Fruit fly (Drosophila melanogaster): ENCODE measurements around the gene Nf-YC.

- TF ChIP-seq psq (optimal IDR thresholded peaks at IDR 0.05), result no peak
- TF ChIP-seq Myc (optimal IDR thresholded peaks at IDR 0.05), result no peak
- TF ChIP-seq insv (optimal IDR thresholded peaks at IDR 0.05), result no peak
Measured at dm6 chrX:6868629-6869579, 48.2 kb upstream of the Nf-YC start.

Data from Kc167 (cell line).